Fruit fly (Drosophila melanogaster) whole organism, embryonic: ENCODE data around the gene sky.

Source experiments
- Blimp-1 ChIP-seq: fragments of 200-800 bp; sonication (Bioruptor generic); optimal IDR thresholded peaks from 3 replicates; lab custom pipeline; 2018; ENCODE audit warnings: missing biosample characterization, missing genetic modification characterization, mild to moderate bottlenecking, moderate library complexity, missing genetic modification reagents
- CG6854 ChIP-seq: fragments of 200-800 bp; sonication (Bioruptor generic); optimal IDR thresholded peaks from 3 replicates; lab custom pipeline; 2017; ENCODE audit warnings: missing biosample characterization, mild to moderate bottlenecking, missing genetic modification characterization
- ERR ChIP-seq: fragments of 200-800 bp; sonication (Bioruptor generic); optimal IDR thresholded peaks from 2 replicates; lab custom pipeline; 2016; ENCODE audit warnings: missing biosample characterization, missing genetic modification characterization
- Fer1 ChIP-seq: fragments of 200-800 bp; sonication (Bioruptor generic); optimal IDR thresholded peaks from 2 replicates; lab custom pipeline; 2017; ENCODE audit warnings: missing biosample characterization, mild to moderate bottlenecking, missing genetic modification characterization
- Neu2 ChIP-seq: fragments of 200-800 bp; sonication (Bioruptor generic); optimal IDR thresholded peaks from 3 replicates; lab custom pipeline; 2016; ENCODE audit warnings: missing biosample characterization, missing genetic modification characterization, borderline replicate concordance
- ash1 ChIP-seq: fragments of 200-800 bp; sonication (Bioruptor generic); optimal IDR thresholded peaks from 2 replicates; lab custom pipeline; 2018; ENCODE audit warnings: missing biosample characterization, mild to moderate bottlenecking, missing genetic modification characterization
- emc ChIP-seq: fragments of 200-800 bp; sonication (Bioruptor generic); optimal IDR thresholded peaks from 2 replicates; lab custom pipeline; 2016; ENCODE audit warnings: missing biosample characterization, missing genetic modification characterization
- pnt ChIP-seq: fragments of 200-800 bp; sonication (Bioruptor generic); optimal IDR thresholded peaks from 3 replicates; lab custom pipeline; 2016; ENCODE audit warnings: missing biosample characterization, missing genetic modification characterization
- vvl ChIP-seq: fragments of 200-800 bp; sonication (Bioruptor generic); IDR thresholded peaks from 2 replicates; pipeline ENCODE4 v1.3.6; 2022; ENCODE audit warnings: missing biosample characterization, missing genetic modification characterization
- yki ChIP-seq: fragments of >200 bp; optimal IDR thresholded peaks from 3 replicates; lab custom pipeline; 2018

dm6 chr2L:20825265-20825664, 93.5 kb downstream of the sky start:
- no peak for TF ChIP-seq pnt (GFP tag; lab: Kevin White, UChicago)
- TF ChIP-seq yki: no peak
- TF ChIP-seq Blimp-1 (GFP tag; lab: Kevin White, UChicago): no peak
- TF ChIP-seq ERR (GFP tag; lab: Kevin White, UChicago): no peak
- no peak for TF ChIP-seq Fer1 (GFP tag; lab: Kevin White, UChicago)
- no peak for TF ChIP-seq CG6854 (GFP tag; lab: Kevin White, UChicago)
- peak; percentile 26; the same call in 1 of the 2 replicates for TF ChIP-seq vvl
- no peak for TF ChIP-seq emc (GFP tag; lab: Kevin White, UChicago)
- TF ChIP-seq Neu2 (GFP tag; lab: Kevin White, UChicago): no peak
- TF ChIP-seq ash1 (GFP tag; lab: Kevin White, UChicago): no peak
